Fruit fly (Drosophila melanogaster): ENCODE measurements around the gene prg.

Gene prg

dm6 chr2L:8485562-8485961, 21.3 kb downstream of the prg start:
- no peak for TF ChIP-seq net (GFP tag; optimal IDR thresholded peaks at IDR 0.05)
- TF ChIP-seq CG6854 (GFP tag; optimal IDR thresholded peaks at IDR 0.05), result peak; percentile 7
- no peak for TF ChIP-seq spab (GFP tag; optimal IDR thresholded peaks at IDR 0.05)
- peak; percentile 65 for TF ChIP-seq Eip78C (GFP tag)
- no peak for TF ChIP-seq Eip93F (GFP tag; optimal IDR thresholded peaks at IDR 0.05)
- TF ChIP-seq svp (GFP tag), result peak; percentile 71
- TF ChIP-seq ss (GFP tag; optimal IDR thresholded peaks at IDR 0.05), result no peak
- no peak for TF ChIP-seq CG10631 (GFP tag; optimal IDR thresholded peaks at IDR 0.05)

dm6 chr2L:8488735-8489134, 24.4 kb downstream of the prg start, which contains the start of gene CG13088:
CG13088 (plus strand) TSS chr2L:8488981.
- TF ChIP-seq CG7368 (GFP tag; optimal IDR thresholded peaks at IDR 0.05) (no peak), cyc (GFP tag; optimal IDR thresholded peaks at IDR 0.05) (peak; percentile 24), CG10631 (GFP tag; optimal IDR thresholded peaks at IDR 0.05) (no peak), fkh (GFP tag; optimal IDR thresholded peaks at IDR 0.05) (peak; percentile 98), CG6792 (GFP tag; optimal IDR thresholded peaks at IDR 0.05) (peak; percentile 2), Smox (GFP tag; optimal IDR thresholded peaks at IDR 0.05) (peak; percentile 12), lz (GFP tag; optimal IDR thresholded peaks at IDR 0.05) (peak; percentile 14), Met (GFP tag; optimal IDR thresholded peaks at IDR 0.05) (no peak)

dm6 chr2L:8490439-8490838, 26.2 kb downstream of the prg start, which contains the start of gene CG43400:
CG43400 (plus strand) TSS chr2L:8490739.
- TF ChIP-seq Hr39 (GFP tag; optimal IDR thresholded peaks at IDR 0.05) (no peak), CG11762 (GFP tag; optimal IDR thresholded peaks at IDR 0.05; ENCODE audit: insufficient read depth) (no peak), CG7368 (GFP tag; optimal IDR thresholded peaks at IDR 0.05) (no peak), CG3919 (GFP tag; optimal IDR thresholded peaks at IDR 0.05) (no peak), CG1621 (tag; optimal IDR thresholded peaks at IDR 0.05) (no peak), Hr4 (GFP tag; optimal IDR thresholded peaks at IDR 0.05) (no peak), CG32006 (GFP tag; optimal IDR thresholded peaks at IDR 0.05) (no peak), dsx (GFP tag; optimal IDR thresholded peaks at IDR 0.05; ENCODE audit: poor library complexity, severe bottlenecking) (no peak)

dm6 chr2L:8496269-8496668, 32.0 kb downstream of the prg start, which contains the start of gene Bace:
Bace (minus strand) TSS chr2L:8496307.
- TF ChIP-seq CG7368 (GFP tag; optimal IDR thresholded peaks at IDR 0.05), result no peak
- no peak for TF ChIP-seq Lpt (GFP tag; optimal IDR thresholded peaks at IDR 0.05)
- no peak for TF ChIP-seq salr (GFP tag; optimal IDR thresholded peaks at IDR 0.05)
- no peak for TF ChIP-seq CG8319 (GFP tag; optimal IDR thresholded peaks at IDR 0.05)
- no peak for TF ChIP-seq fkh (GFP tag; optimal IDR thresholded peaks at IDR 0.05)
- TF ChIP-seq Smox (GFP tag; optimal IDR thresholded peaks at IDR 0.05), result no peak
- TF ChIP-seq CG6792 (GFP tag; optimal IDR thresholded peaks at IDR 0.05), result no peak
- TF ChIP-seq CG9139 (GFP tag; optimal IDR thresholded peaks at IDR 0.05), result no peak
- no peak for TF ChIP-seq CG15336 (GFP tag; IDR thresholded peaks at IDR 0.05)
- no peak for TF ChIP-seq CG34406 (GFP tag; optimal IDR thresholded peaks at IDR 0.05)
- TF ChIP-seq Sox14 (GFP tag; optimal IDR thresholded peaks at IDR 0.05), result no peak
- TF ChIP-seq Eip93F (GFP tag; optimal IDR thresholded peaks at IDR 0.05), result no peak
- TF ChIP-seq Hr4 (GFP tag; optimal IDR thresholded peaks at IDR 0.05), result no peak
- TF ChIP-seq CG11762 (GFP tag; optimal IDR thresholded peaks at IDR 0.05; ENCODE audit: insufficient read depth), result no peak
- TF ChIP-seq Met (GFP tag; optimal IDR thresholded peaks at IDR 0.05), result no peak
- no peak for TF ChIP-seq OdsH (GFP tag; optimal IDR thresholded peaks at IDR 0.05)
- TF ChIP-seq CG3919 (GFP tag; optimal IDR thresholded peaks at IDR 0.05), result no peak
- no peak for TF ChIP-seq CG6276 (GFP tag; optimal IDR thresholded peaks at IDR 0.05)
- TF ChIP-seq fd85E (GFP tag; optimal IDR thresholded peaks at IDR 0.05), result no peak
- no peak for TF ChIP-seq CG8119 (GFP tag; IDR thresholded peaks at IDR 0.05)

dm6 chr2L:8506729-8507128, 42.4 kb downstream of the prg start, which contains the start of gene Dh31:
Dh31 (minus strand) TSS chr2L:8506845.
- TF ChIP-seq Eip75B (GFP tag; optimal IDR thresholded peaks at IDR 0.05) (no peak), CG8119 (GFP tag; IDR thresholded peaks at IDR 0.05) (no peak), CG31627 (GFP tag; optimal IDR thresholded peaks at IDR 0.05) (no peak), OdsH (GFP tag; optimal IDR thresholded peaks at IDR 0.05) (no peak), dsx (GFP tag; optimal IDR thresholded peaks at IDR 0.05; ENCODE audit: poor library complexity, severe bottlenecking) (no peak)
